Worm (Caenorhabditis elegans) whole organism, L3 larva: ENCODE results near the gene cdh-12.

Experiments
- R02D3.7 ChIP-seq: fragments of 150-350 bp; optimal IDR thresholded peaks from 2 replicates; lab custom pipeline; 2014; ENCODE audit warnings: missing biosample characterization, missing genetic modification characterization
- aly-2 ChIP-seq: fragments of 150-350 bp; optimal IDR thresholded peaks from 2 replicates; lab custom pipeline; 2014; ENCODE audit warnings: missing biosample characterization, missing genetic modification characterization
- ama-1 ChIP-seq: fragments of 150-350 bp; optimal IDR thresholded peaks from 2 replicates; lab custom pipeline; 2018
- ceh-16 ChIP-seq: sonication (generic microtip); optimal IDR thresholded peaks from 2 replicates; lab custom pipeline; 2017; ENCODE audit warnings: missing biosample characterization, missing genetic modification characterization
- ceh-9 ChIP-seq: sonication (generic microtip); optimal IDR thresholded peaks from 2 replicates; lab custom pipeline; 2018; ENCODE audit warnings: missing biosample characterization, missing genetic modification characterization
- daf-12 ChIP-seq: fragments of 150-350 bp; optimal IDR thresholded peaks from 2 replicates; lab custom pipeline; 2014; ENCODE audit warnings: missing biosample characterization, missing genetic modification reagents, missing genetic modification characterization
- elt-2 ChIP-seq: sonication (generic microtip); optimal IDR thresholded peaks from 2 replicates; lab custom pipeline; 2016; ENCODE audit warnings: missing genetic modification reagents, mild to moderate bottlenecking, missing genetic modification characterization, missing compliant biosample characterization
- elt-3 ChIP-seq, 3 experiments: fragments of 150-350 bp in 1 of 3; sonication (generic microtip) in 2 of 3; optimal IDR thresholded peaks; 2 replicates in 2 of 3; 4 replicates in 1 of 3; lab custom pipeline; 2014 to 2017; ENCODE audit warnings: missing biosample characterization in 3 of 3, missing genetic modification characterization in 3 of 3
- eor-1 ChIP-seq, 2 experiments: fragments of 150-350 bp; optimal IDR thresholded peaks; 2 replicates each; lab custom pipeline; 2014 to 2018; ENCODE audit warnings: missing biosample characterization in 2 of 2, missing genetic modification characterization in 2 of 2
- fkh-10 ChIP-seq: sonication (generic microtip); optimal IDR thresholded peaks from 2 replicates; lab custom pipeline; 2017; ENCODE audit warnings: missing biosample characterization, missing genetic modification reagents, missing genetic modification characterization
- fos-1 ChIP-seq: fragments of 150-350 bp; optimal IDR thresholded peaks from 2 replicates; lab custom pipeline; 2014; ENCODE audit warnings: missing biosample characterization, missing genetic modification characterization
- hmg-11 ChIP-seq: sonication (generic microtip); optimal IDR thresholded peaks from 2 replicates; lab custom pipeline; 2016; ENCODE audit warnings: missing genetic modification characterization, missing compliant biosample characterization
- jun-1 ChIP-seq: fragments of 150-350 bp; optimal IDR thresholded peaks from 2 replicates; lab custom pipeline; 2014; ENCODE audit warnings: missing biosample characterization, missing genetic modification reagents, missing genetic modification characterization
- lin-15B ChIP-seq: fragments of 150-350 bp; optimal IDR thresholded peaks from 2 replicates; lab custom pipeline; 2014; ENCODE audit warnings: missing biosample characterization, missing genetic modification characterization
- lin-39 ChIP-seq: fragments of 150-350 bp; optimal IDR thresholded peaks from 2 replicates; lab custom pipeline; 2018; ENCODE audit warnings: missing biosample characterization, missing genetic modification reagents, missing genetic modification characterization
- lsy-12 ChIP-seq: sonication (generic microtip); optimal IDR thresholded peaks from 2 replicates; lab custom pipeline; 2016; ENCODE audit warnings: mild to moderate bottlenecking, missing genetic modification characterization, missing compliant biosample characterization
- mdl-1 ChIP-seq: fragments of 150-350 bp; optimal IDR thresholded peaks from 2 replicates; lab custom pipeline; 2014; ENCODE audit warnings: missing biosample characterization, missing genetic modification characterization
- mml-1 ChIP-seq: fragments of 150-350 bp; sonication (generic microtip); optimal IDR thresholded peaks from 3 replicates; lab custom pipeline; 2014; ENCODE audit warnings: missing biosample characterization, missing genetic modification characterization
- nfya-1 ChIP-seq: sonication (generic microtip); optimal IDR thresholded peaks from 2 replicates; lab custom pipeline; 2017; ENCODE audit warnings: missing genetic modification characterization, mild to moderate bottlenecking, missing compliant biosample characterization, antibody characterized with exemption, moderate library complexity; ENCODE audit not compliant: insufficient read depth
- nhr-11 ChIP-seq: fragments of 150-350 bp; optimal IDR thresholded peaks from 2 replicates; lab custom pipeline; 2014; ENCODE audit warnings: missing biosample characterization, missing genetic modification characterization
- nhr-12 ChIP-seq: fragments of 150-350 bp; optimal IDR thresholded peaks from 2 replicates; lab custom pipeline; 2014; ENCODE audit warnings: missing biosample characterization, missing genetic modification characterization
- nhr-237 ChIP-seq: fragments of 150-350 bp; optimal IDR thresholded peaks from 2 replicates; lab custom pipeline; 2014; ENCODE audit warnings: missing biosample characterization, missing genetic modification characterization
- nhr-25 ChIP-seq: sonication (generic microtip); optimal IDR thresholded peaks from 2 replicates; lab custom pipeline; 2017; ENCODE audit warnings: missing biosample characterization, missing genetic modification characterization
- nhr-43 ChIP-seq: sonication (generic microtip); optimal IDR thresholded peaks from 2 replicates; lab custom pipeline; 2016; ENCODE audit warnings: mild to moderate bottlenecking, missing genetic modification characterization, missing compliant biosample characterization; ENCODE audit not compliant: poor library complexity, severe bottlenecking
- nhr-67 ChIP-seq: fragments of 150-350 bp; optimal IDR thresholded peaks from 2 replicates; lab custom pipeline; 2014; ENCODE audit warnings: missing biosample characterization, missing genetic modification characterization
- nhr-76 ChIP-seq: fragments of 150-350 bp; sonication (generic microtip); optimal IDR thresholded peaks from 5 replicates; lab custom pipeline; 2014; ENCODE audit warnings: missing biosample characterization, missing genetic modification characterization
- nhr-77 ChIP-seq: fragments of 150-350 bp; optimal IDR thresholded peaks from 2 replicates; lab custom pipeline; 2014; ENCODE audit warnings: missing biosample characterization, missing genetic modification characterization
- pha-4 ChIP-seq: fragments of 150-350 bp; optimal IDR thresholded peaks from 2 replicates; lab custom pipeline; 2014; ENCODE audit warnings: missing biosample characterization, missing genetic modification reagents, missing genetic modification characterization
- pqm-1 ChIP-seq: fragments of 150-350 bp; optimal IDR thresholded peaks from 2 replicates; lab custom pipeline; 2017; ENCODE audit warnings: missing biosample characterization, missing genetic modification characterization, inconsistent platforms
- sea-2 ChIP-seq: fragments of 150-350 bp; sonication (generic microtip); optimal IDR thresholded peaks from 4 replicates; lab custom pipeline; 2014; ENCODE audit warnings: missing biosample characterization, missing genetic modification reagents, missing genetic modification characterization
- skn-1 ChIP-seq: fragments of 150-350 bp; optimal IDR thresholded peaks from 2 replicates; lab custom pipeline; 2014; ENCODE audit warnings: missing biosample characterization, missing genetic modification characterization
- snpc-4 ChIP-seq: fragments of 150-350 bp; optimal IDR thresholded peaks from 2 replicates; lab custom pipeline; 2014; ENCODE audit warnings: missing biosample characterization, missing genetic modification characterization
- unc-62 ChIP-seq: fragments of 150-350 bp; sonication (generic microtip); optimal IDR thresholded peaks from 4 replicates; lab custom pipeline; 2014; ENCODE audit warnings: missing biosample characterization, missing genetic modification reagents, missing genetic modification characterization
- ztf-11 ChIP-seq: fragments of 150-350 bp; optimal IDR thresholded peaks from 2 replicates; lab custom pipeline; 2014; ENCODE audit warnings: missing biosample characterization, missing genetic modification characterization
- ztf-4 ChIP-seq: fragments of 150-350 bp; optimal IDR thresholded peaks from 2 replicates; lab custom pipeline; 2014; ENCODE audit warnings: missing biosample characterization, missing genetic modification characterization

cdh-12 gene

DNA sequence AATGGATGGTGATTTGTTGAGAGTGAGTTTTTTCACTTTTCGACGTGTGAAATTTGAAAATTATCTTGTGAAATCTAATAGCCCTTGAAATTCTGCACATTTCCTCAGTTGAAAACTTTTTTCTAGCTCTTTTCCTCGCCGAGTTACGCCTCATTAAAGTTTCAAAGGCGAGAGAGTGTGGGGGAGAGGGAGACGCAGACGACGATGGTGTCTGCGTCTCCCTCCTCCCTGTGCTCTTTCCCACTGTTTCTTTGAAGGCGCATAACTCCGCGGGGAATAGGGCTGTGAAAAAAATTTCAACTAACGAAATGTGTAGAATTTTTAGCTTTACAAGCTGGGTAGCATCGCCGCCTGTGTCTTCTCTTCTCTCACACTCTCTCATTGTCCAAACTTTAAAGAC, 14.5 kb downstream of the cdh-12 start:
- no peak for TF ChIP-seq ama-1 (lab: Kevin White, UChicago)
- no peak for TF ChIP-seq mml-1
- TF ChIP-seq nfya-1 (tag; lab: Kevin White, UChicago) = no peak
- TF ChIP-seq lin-39 (tag; lab: Kevin White, UChicago) = no peak
- TF ChIP-seq unc-62 (GFP tag; lab: Kevin White, UChicago) = no peak
- no peak for TF ChIP-seq skn-1 (tag; lab: Kevin White, UChicago)
- no peak for TF ChIP-seq pha-4 (tag; lab: Kevin White, UChicago)
- TF ChIP-seq pqm-1 = no peak
- TF ChIP-seq lin-15B (tag; lab: Kevin White, UChicago) = no peak
- no peak for TF ChIP-seq ztf-4
- no peak for TF ChIP-seq eor-1 (tag; optimal IDR thresholded peaks at IDR 0.05; lab: Kevin White, UChicago)
- TF ChIP-seq lsy-12 (tag; lab: Kevin White, UChicago) = no peak
- TF ChIP-seq fkh-10 (GFP tag; lab: Kevin White, UChicago) = no peak
- TF ChIP-seq nhr-76 (tag; lab: Kevin White, UChicago) = no peak
- TF ChIP-seq nhr-67 = no peak
- TF ChIP-seq daf-12 = no peak
- no peak for TF ChIP-seq jun-1
- no peak for TF ChIP-seq nhr-77 (tag; lab: Kevin White, UChicago)
- no peak for TF ChIP-seq hmg-11 (tag; lab: Kevin White, UChicago)

ce11 chrIII:1169622-1170021, 17.8 kb downstream of the cdh-12 start:
- no peak for TF ChIP-seq nhr-12 (tag; lab: Kevin White, UChicago)
- TF ChIP-seq mml-1 = no peak
- TF ChIP-seq ceh-9 (tag; lab: Kevin White, UChicago) = no peak
- no peak for TF ChIP-seq unc-62 (GFP tag; lab: Kevin White, UChicago)
- no peak for TF ChIP-seq R02D3.7
- no peak for TF ChIP-seq hmg-11 (tag; lab: Kevin White, UChicago)
- TF ChIP-seq elt-3 (tag; optimal IDR thresholded peaks at IDR 0.05; lab: Kevin White, UChicago) = no peak
- TF ChIP-seq lin-39 (tag; lab: Kevin White, UChicago) = no peak
- no peak for TF ChIP-seq eor-1 (tag; optimal IDR thresholded peaks at IDR 0.05; lab: Kevin White, UChicago)
- no peak for TF ChIP-seq nhr-67
- no peak for TF ChIP-seq nhr-11 (tag; lab: Kevin White, UChicago)
- no peak for TF ChIP-seq ama-1 (lab: Kevin White, UChicago)

ce11 chrIII:1173331-1173730, 21.5 kb downstream of the cdh-12 start:
- TF ChIP-seq jun-1 (no peak), ztf-11 (no peak), daf-12 (no peak), nhr-25 (no peak), nhr-43 (tag; lab: Kevin White, UChicago) (peak; percentile 4), lin-39 (tag; lab: Kevin White, UChicago) (no peak)

ce11 chrIII:1176080-1176608, 24.3 kb downstream of the cdh-12 start, which contains the start of gene eak-3:
TSS of gene eak-3 (minus strand) at chrIII:1176558.
- TF ChIP-seq sea-2 (GFP tag; lab: Kevin White, UChicago) = no peak

DNA sequence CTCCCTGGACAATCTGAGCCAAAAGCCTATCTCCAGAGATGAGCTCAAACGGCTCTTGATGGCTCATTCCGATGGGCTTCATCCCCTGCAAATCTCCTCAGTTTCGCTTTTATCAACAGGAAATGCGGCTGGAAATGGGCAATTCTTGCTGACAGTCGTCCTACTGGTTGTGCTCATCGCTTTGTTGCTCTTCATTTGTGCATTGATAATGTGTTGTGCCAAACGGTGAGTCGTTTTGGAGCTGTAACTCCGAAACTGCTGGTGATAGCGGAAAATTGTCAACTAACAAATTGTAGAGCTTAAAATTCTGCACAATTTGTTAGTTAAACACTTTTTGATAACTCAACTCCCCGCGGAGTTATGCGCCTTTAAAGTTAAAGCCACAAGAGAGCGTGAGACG, 27.2 kb downstream of the cdh-12 start:
- TF ChIP-seq daf-12 (no peak), eor-1 (tag; optimal IDR thresholded peaks at IDR 0.05; lab: Kevin White, UChicago) (no peak), snpc-4 (tag; lab: Kevin White, UChicago) (no peak), nhr-12 (tag; lab: Kevin White, UChicago) (no peak), nhr-237 (no peak), ceh-16 (tag; lab: Kevin White, UChicago) (no peak), mdl-1 (no peak), skn-1 (tag; lab: Kevin White, UChicago) (no peak), elt-3 (tag; optimal IDR thresholded peaks at IDR 0.05; lab: Kevin White, UChicago) (no peak), pha-4 (tag; lab: Kevin White, UChicago) (no peak), fos-1 (tag; lab: Kevin White, UChicago) (no peak), ztf-11 (no peak), ztf-4 (no peak)

ce11 chrIII:1181756-1182155, 29.9 kb downstream of the cdh-12 start, which contains the start of gene nspg-8:
TSS of gene nspg-8 (plus strand) at chrIII:1182056.
- TF ChIP-seq elt-2 (tag; lab: Kevin White, UChicago) (peak; percentile 23), aly-2 (tag; lab: Kevin White, UChicago) (no peak)
